Fruit fly (Drosophila melanogaster): Measurements from ENCODE around the gene ver.

Gene ver

dm6 chr3L:12533392-12534070 lies 9.7 kb downstream of the ver start, which contains the start of the genes Tsf2 and CG34242 (continued):
- peak; percentile 34 for TF ChIP-seq Eip93F (GFP tag; optimal IDR thresholded peaks at IDR 0.05)
- no peak for TF ChIP-seq CG34406 (GFP tag; optimal IDR thresholded peaks at IDR 0.05)
- peak; percentile 37 for TF ChIP-seq CG7368 (GFP tag; optimal IDR thresholded peaks at IDR 0.05)
- no peak for TF ChIP-seq OdsH (GFP tag; optimal IDR thresholded peaks at IDR 0.05)
- peak; percentile 79 for TF ChIP-seq CG10631 (GFP tag; optimal IDR thresholded peaks at IDR 0.05)
- peak; percentile 95 for TF ChIP-seq Gug (GFP tag; IDR thresholded peaks at IDR 0.05)
- no peak for TF ChIP-seq dac (GFP tag; optimal IDR thresholded peaks at IDR 0.05)
- TF ChIP-seq topi (GFP tag; optimal IDR thresholded peaks at IDR 0.05): peak; percentile 71
- no peak for TF ChIP-seq Hr4 (GFP tag; optimal IDR thresholded peaks at IDR 0.05)

dm6 chr3L:12534318-12534717 lies 10.5 kb downstream of the ver start, which contains the start of gene Pmm2:
Pmm2 (plus strand) TSS chr3L:12534590.
- TF ChIP-seq Sox15 (GFP tag; optimal IDR thresholded peaks at IDR 0.05): no peak
- peak; percentile 9 for TF ChIP-seq dsx (GFP tag; optimal IDR thresholded peaks at IDR 0.05; ENCODE audit: poor library complexity, severe bottlenecking)
- no peak for TF ChIP-seq CG3032 (tag; optimal IDR thresholded peaks at IDR 0.05)
- TF ChIP-seq Eip78C (GFP tag): peak; percentile 63
- TF ChIP-seq eg (GFP tag; IDR thresholded peaks at IDR 0.05): no peak
- no peak for TF ChIP-seq CG4318 (GFP tag; optimal IDR thresholded peaks at IDR 0.05)
- no peak for TF ChIP-seq CG15336 (GFP tag; IDR thresholded peaks at IDR 0.05)
- TF ChIP-seq CG11902 (GFP tag; optimal IDR thresholded peaks at IDR 0.05): no peak
- TF ChIP-seq esn (GFP tag; optimal IDR thresholded peaks at IDR 0.05): peak; percentile 2
- no peak for TF ChIP-seq Lpt (GFP tag; optimal IDR thresholded peaks at IDR 0.05)
- no peak for TF ChIP-seq CG16779 (tag; optimal IDR thresholded peaks at IDR 0.05)
- TF ChIP-seq Hr39 (GFP tag; optimal IDR thresholded peaks at IDR 0.05): no peak
- TF ChIP-seq CG1621 (tag; optimal IDR thresholded peaks at IDR 0.05): peak; percentile 51
- no peak for TF ChIP-seq CG6163 (GFP tag; IDR thresholded peaks at IDR 0.05)
- TF ChIP-seq net (GFP tag; optimal IDR thresholded peaks at IDR 0.05): no peak

dm6 chr3L:12537123-12537522 lies 13.3 kb downstream of the ver start, which contains the start of gene CG4069:
CG4069 (minus strand) TSS chr3L:12537315.
- no peak for TF ChIP-seq Ets96B (tag; optimal IDR thresholded peaks at IDR 0.05)
- TF ChIP-seq fkh (GFP tag; optimal IDR thresholded peaks at IDR 0.05): peak; percentile 90
- no peak for TF ChIP-seq CG11762 (GFP tag; optimal IDR thresholded peaks at IDR 0.05; ENCODE audit: insufficient read depth)

- TF ChIP-seq svp (GFP tag): peak; percentile 58
- TF ChIP-seq Sox15 (GFP tag; optimal IDR thresholded peaks at IDR 0.05): no peak
- peak; percentile 74 for TF ChIP-seq Eip78C (GFP tag)
These were observed 25.7 kb downstream of the ver start for dm6 chr3L:12549471-12549870.

dm6 chr3L:12551671-12552070 lies 27.9 kb downstream of the ver start:
- TF ChIP-seq Sox102F (GFP tag; optimal IDR thresholded peaks at IDR 0.05) (peak; percentile 80), ss (GFP tag; optimal IDR thresholded peaks at IDR 0.05) (peak; percentile 65 to 73), CG16779 (tag; optimal IDR thresholded peaks at IDR 0.05) (peak; percentile 42), Ets96B (tag; optimal IDR thresholded peaks at IDR 0.05) (peak; percentile 78), spab (GFP tag; optimal IDR thresholded peaks at IDR 0.05) (peak; percentile 79), CG1621 (tag; optimal IDR thresholded peaks at IDR 0.05) (peak; percentile 70), net (GFP tag; optimal IDR thresholded peaks at IDR 0.05) (peak; percentile 55), lz (GFP tag; optimal IDR thresholded peaks at IDR 0.05) (peak; percentile 78), salr (GFP tag; optimal IDR thresholded peaks at IDR 0.05) (peak; percentile 43 to 67), CG8319 (GFP tag; optimal IDR thresholded peaks at IDR 0.05) (peak; percentile 58), CG8119 (GFP tag; IDR thresholded peaks at IDR 0.05) (peak; percentile 69), CG6792 (GFP tag; optimal IDR thresholded peaks at IDR 0.05) (peak; percentile 76), svp (GFP tag) (peak; percentile 94), fd59A (GFP tag; optimal IDR thresholded peaks at IDR 0.05) (peak; percentile 67), cyc (GFP tag; optimal IDR thresholded peaks at IDR 0.05) (peak; percentile 69), CG10669 (GFP tag; optimal IDR thresholded peaks at IDR 0.05) (peak; percentile 82), achi (GFP tag; optimal IDR thresholded peaks at IDR 0.05) (peak; percentile 75), CG9139 (GFP tag; optimal IDR thresholded peaks at IDR 0.05) (peak; percentile 62), Blimp-1 (GFP tag; optimal IDR thresholded peaks at IDR 0.05) (peak; percentile 10), Hr39 (GFP tag; optimal IDR thresholded peaks at IDR 0.05) (peak; percentile 77), Eip93F (GFP tag; optimal IDR thresholded peaks at IDR 0.05) (no peak), CG11902 (GFP tag; optimal IDR thresholded peaks at IDR 0.05) (peak; percentile 64), eg (GFP tag; IDR thresholded peaks at IDR 0.05) (peak; percentile 80), vri (GFP tag; optimal IDR thresholded peaks at IDR 0.05) (peak; percentile 53)

Measured in whole organism, prepupa.